Fruit fly (Drosophila melanogaster): ENCODE results near the gene Daxx.

Gene Daxx

DNA sequence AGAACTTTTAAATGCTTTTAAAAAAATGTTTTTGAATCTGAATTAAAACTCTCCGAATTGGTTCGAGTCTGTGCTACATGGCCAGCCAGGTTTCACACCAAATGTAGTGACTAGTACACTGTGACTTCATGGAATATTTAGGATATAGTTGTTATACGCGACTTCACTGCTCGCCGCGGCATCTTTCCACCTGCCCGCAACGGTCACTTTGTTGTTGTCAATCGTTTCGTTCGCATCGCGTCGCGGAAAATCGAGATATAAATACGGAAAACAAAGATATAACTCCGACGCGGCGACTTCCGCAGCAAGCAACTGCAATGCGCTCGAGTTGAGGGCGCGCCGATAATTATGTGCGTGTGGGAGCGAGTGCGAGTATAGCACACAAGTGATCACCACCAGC lies 17.7 kb downstream of the Daxx start, which contains the start of gene CG31637 (continued):
- TF ChIP-seq CG10267 (tag; optimal IDR thresholded peaks at IDR 0.05) (peak; percentile 49), fu2 (GFP tag; optimal IDR thresholded peaks at IDR 0.05) (no peak), sug (tag; optimal IDR thresholded peaks at IDR 0.05) (peak; percentile 49), lov (optimal IDR thresholded peaks at IDR 0.05) (no peak), lov (GFP tag; IDR thresholded peaks at IDR 0.05) (no peak), peb (GFP tag; IDR thresholded peaks at IDR 0.05) (no peak), CG34422 (GFP tag; IDR thresholded peaks at IDR 0.05) (peak; percentile 44; the same call in 1 of the 3 replicates), CG13624 (GFP tag; optimal IDR thresholded peaks at IDR 0.05) (peak; percentile 61), Mad (GFP tag; optimal IDR thresholded peaks at IDR 0.05) (peak; percentile 19), run (tag; optimal IDR thresholded peaks at IDR 0.05) (no peak), CG10543 (GFP tag; optimal IDR thresholded peaks at IDR 0.05) (peak; percentile 9), ewg (GFP tag; optimal IDR thresholded peaks at IDR 0.05) (peak; percentile 19), h (optimal IDR thresholded peaks at IDR 0.05) (no peak), CG3281 (GFP tag; optimal IDR thresholded peaks at IDR 0.05) (no peak), gem (tag; optimal IDR thresholded peaks at IDR 0.05) (no peak), CG12299 (tag; optimal IDR thresholded peaks at IDR 0.05) (peak; percentile 27), HmgZ (tag; optimal IDR thresholded peaks at IDR 0.05) (peak; percentile 64), Ravus (GFP tag; IDR thresholded peaks at IDR 0.05) (no peak), MBD-R2 (GFP tag; IDR thresholded peaks at IDR 0.05) (peak; percentile 82), CG4424 (GFP tag; optimal IDR thresholded peaks at IDR 0.05) (no peak), Lpt (GFP tag; optimal IDR thresholded peaks at IDR 0.05) (no peak), zf30C (GFP tag; optimal IDR thresholded peaks at IDR 0.05) (peak; percentile 42), wor (GFP tag; IDR thresholded peaks at IDR 0.05) (no peak), CG17385 (GFP tag; optimal IDR thresholded peaks at IDR 0.05) (peak; percentile 11), nom (GFP tag; optimal IDR thresholded peaks at IDR 0.05) (peak; percentile 54), Ets97D (GFP tag; optimal IDR thresholded peaks at IDR 0.05) (peak; percentile 81), CG13296 (GFP tag; optimal IDR thresholded peaks at IDR 0.05) (peak; percentile 14), CG7786 (GFP tag; optimal IDR thresholded peaks at IDR 0.05) (peak; percentile 9), CG4404 (GFP tag; IDR thresholded peaks at IDR 0.05) (no peak), CG10431 (GFP tag; optimal IDR thresholded peaks at IDR 0.05) (peak; percentile 2), CG4282 (GFP tag; optimal IDR thresholded peaks at IDR 0.05) (no peak), CG14667 (GFP tag; IDR thresholded peaks at IDR 0.05) (no peak), CG14965 (GFP tag; optimal IDR thresholded peaks at IDR 0.05; ENCODE audit: borderline replicate concordance) (no peak), CG2889 (GFP tag; IDR thresholded peaks at IDR 0.05) (no peak), slbo (GFP tag; IDR thresholded peaks at IDR 0.05) (peak; percentile 48), CG6272 (GFP tag; IDR thresholded peaks at IDR 0.05) (no peak), CG9817 (tag; optimal IDR thresholded peaks at IDR 0.05) (peak; percentile 17), bsh (GFP tag; optimal IDR thresholded peaks at IDR 0.05) (peak; percentile 14 to 21), CG30020 (tag; optimal IDR thresholded peaks at IDR 0.05) (peak; percentile 11), CG4854 (GFP tag; optimal IDR thresholded peaks at IDR 0.05) (no peak), Nf-YC (tag; optimal IDR thresholded peaks at IDR 0.05) (peak; percentile 77), Hr51 (GFP tag; optimal IDR thresholded peaks at IDR 0.05) (no peak), HmgD (GFP tag; optimal IDR thresholded peaks at IDR 0.05) (no peak), odd (GFP tag; optimal IDR thresholded peaks at IDR 0.05) (no peak), NC2β (GFP tag; optimal IDR thresholded peaks at IDR 0.05) (peak; percentile 37), bbx (GFP tag; IDR thresholded peaks at IDR 0.05; ENCODE audit: partially characterized antibody) (peak; percentile 33), dimm (GFP tag; IDR thresholded peaks at IDR 0.05) (no peak), CG18262 (tag; optimal IDR thresholded peaks at IDR 0.05) (peak; percentile 0), CG9437 (GFP tag; optimal IDR thresholded peaks at IDR 0.05) (no peak), YL-1 (GFP tag; optimal IDR thresholded peaks at IDR 0.05) (peak; percentile 74), vfl (GFP tag; optimal IDR thresholded peaks at IDR 0.05) (no peak), CG17912 (GFP tag; optimal IDR thresholded peaks at IDR 0.05) (peak; percentile 4)

Measured in whole organism, embryonic.